Fruit fly (Drosophila melanogaster) whole organism, embryonic: ENCODE data around the gene Sec22.
A peak's percentile ranks its signal among the peaks of the same experiment; 100 is the strongest.

Experiments used
- Asciz ChIP-seq: fragments of 200-800 bp; sonication (Bioruptor generic); optimal IDR thresholded peaks from 2 replicates; lab custom pipeline; 2017; ENCODE audit warnings: missing biosample characterization, mild to moderate bottlenecking, missing genetic modification characterization, missing genetic modification reagents
- Atf-2 ChIP-seq: fragments of 200-800 bp; sonication (Bioruptor generic); optimal IDR thresholded peaks from 2 replicates; lab custom pipeline; 2016; ENCODE audit warnings: missing biosample characterization, missing genetic modification characterization
- Awh ChIP-seq: fragments of 200-800 bp; sonication (Bioruptor generic); IDR thresholded peaks from 2 replicates; pipeline ENCODE4, ENCODE4 v1.3.6; 2022; ENCODE audit warnings: missing biosample characterization, missing genetic modification characterization
- CG10959 ChIP-seq: fragments of 200-800 bp; sonication (Bioruptor generic); IDR thresholded peaks from 2 replicates; pipeline ENCODE4 v1.3.6; 2022; ENCODE audit warnings: missing biosample characterization, missing genetic modification characterization
- CG11398 ChIP-seq: fragments of 200-800 bp; sonication (Bioruptor generic); optimal IDR thresholded peaks from 2 replicates; lab custom pipeline; 2016; ENCODE audit warnings: missing biosample characterization, missing genetic modification characterization
- CG12219 ChIP-seq: fragments of 200-800 bp; sonication (Bioruptor generic); optimal IDR thresholded peaks from 3 replicates; lab custom pipeline; 2018; ENCODE audit warnings: missing biosample characterization, mild to moderate bottlenecking, missing genetic modification characterization
- CG1603 ChIP-seq: fragments of 200-800 bp; sonication (Bioruptor generic); optimal IDR thresholded peaks from 2 replicates; lab custom pipeline; 2019; ENCODE audit warnings: missing biosample characterization, mild to moderate bottlenecking, missing genetic modification characterization, moderate library complexity
- CG17612 ChIP-seq: fragments of 200-800 bp; sonication (Bioruptor generic); IDR thresholded peaks from 2 replicates; pipeline ENCODE4 v1.3.6; 2022; ENCODE audit warnings: missing biosample characterization, missing genetic modification characterization
- CG17829 ChIP-seq: fragments of 200-800 bp; optimal IDR thresholded peaks from 2 replicates; lab custom pipeline; 2019; ENCODE audit warnings: missing biosample characterization, mild to moderate bottlenecking, missing genetic modification characterization, moderate library complexity
- CG18476 ChIP-seq: fragments of 200-800 bp; sonication (Bioruptor generic); optimal IDR thresholded peaks from 2 replicates; lab custom pipeline; 2016; ENCODE audit warnings: missing biosample characterization, mild to moderate bottlenecking, missing genetic modification characterization
- CG18599 ChIP-seq: fragments of 200-800 bp; sonication (Bioruptor generic); optimal IDR thresholded peaks from 3 replicates; lab custom pipeline; 2017; ENCODE audit warnings: missing biosample characterization, missing genetic modification characterization, mild to moderate bottlenecking, moderate library complexity, missing genetic modification reagents
- CG2120 ChIP-seq: fragments of 200-800 bp; sonication (Bioruptor generic); optimal IDR thresholded peaks from 3 replicates; lab custom pipeline; 2016; ENCODE audit warnings: missing biosample characterization, missing genetic modification characterization
- CG3163 ChIP-seq: fragments of 200-800 bp; sonication (Bioruptor generic); optimal IDR thresholded peaks from 3 replicates; lab custom pipeline; 2016; ENCODE audit warnings: missing biosample characterization, missing genetic modification characterization
- CG34422 ChIP-seq: fragments of 200-800 bp; sonication (Bioruptor generic); IDR thresholded peaks from 3 replicates; pipeline ENCODE4 v1.3.6; 2022; ENCODE audit warnings: missing biosample characterization, missing genetic modification characterization
- CG3995 ChIP-seq: fragments of 200-800 bp; sonication (Bioruptor generic); optimal IDR thresholded peaks from 3 replicates; lab custom pipeline; 2016; ENCODE audit warnings: missing biosample characterization, missing genetic modification characterization
- CG4617 ChIP-seq: fragments of 200-800 bp; sonication (Bioruptor generic); optimal IDR thresholded peaks from 3 replicates; lab custom pipeline; 2016; ENCODE audit warnings: missing biosample characterization, missing genetic modification characterization, borderline replicate concordance
- CG4707 ChIP-seq: fragments of 200-800 bp; sonication (Bioruptor generic); optimal IDR thresholded peaks from 2 replicates; lab custom pipeline; 2018; ENCODE audit warnings: missing biosample characterization, mild to moderate bottlenecking, missing genetic modification characterization, moderate library complexity
- CG5245 ChIP-seq: fragments of 200-800 bp; sonication (Bioruptor generic); optimal IDR thresholded peaks from 3 replicates; lab custom pipeline; 2016; ENCODE audit warnings: missing biosample characterization, missing genetic modification characterization
- CG6683 ChIP-seq: fragments of 200-800 bp; sonication (Bioruptor generic); optimal IDR thresholded peaks from 2 replicates; lab custom pipeline; 2017; ENCODE audit warnings: missing biosample characterization, mild to moderate bottlenecking, missing genetic modification characterization, missing genetic modification reagents
- CG9797 ChIP-seq: fragments of 200-800 bp; sonication (Bioruptor generic); optimal IDR thresholded peaks from 3 replicates; lab custom pipeline; 2018; ENCODE audit warnings: missing biosample characterization, mild to moderate bottlenecking, missing genetic modification characterization
- CoRest ChIP-seq: fragments of 200-800 bp; sonication (Bioruptor generic); optimal IDR thresholded peaks from 3 replicates; lab custom pipeline; 2018; ENCODE audit warnings: missing biosample characterization, mild to moderate bottlenecking, missing genetic modification characterization, moderate library complexity
- E2f2 ChIP-seq: fragments of 200-800 bp; sonication (Bioruptor generic); IDR thresholded peaks from 2 replicates; pipeline ENCODE4 v1.3.6; 2022; ENCODE audit warnings: missing biosample characterization, missing genetic modification characterization
- Fer1 ChIP-seq: fragments of 200-800 bp; sonication (Bioruptor generic); optimal IDR thresholded peaks from 2 replicates; lab custom pipeline; 2017; ENCODE audit warnings: missing biosample characterization, mild to moderate bottlenecking, missing genetic modification characterization
- HLH4C ChIP-seq: fragments of 200-800 bp; sonication (Bioruptor generic); IDR thresholded peaks from 3 replicates; pipeline ENCODE4 v1.3.6; 2022; ENCODE audit warnings: missing biosample characterization, missing genetic modification characterization; ENCODE audit not compliant: partially characterized antibody
- Hr39 ChIP-seq: fragments of >200 bp; optimal IDR thresholded peaks from 2 replicates; lab custom pipeline; 2017
- Lhr ChIP-seq: fragments of 200-800 bp; sonication (Bioruptor generic); optimal IDR thresholded peaks from 3 replicates; lab custom pipeline; 2017; ENCODE audit warnings: mild to moderate bottlenecking, missing biosample characterization, missing genetic modification reagents, missing genetic modification characterization
- Lpt ChIP-seq: fragments of >200 bp; optimal IDR thresholded peaks from 2 replicates; lab custom pipeline; 2018; ENCODE audit warnings: missing biosample characterization, missing genetic modification characterization
- Max ChIP-seq: fragments of 200-800 bp; sonication (Bioruptor generic); optimal IDR thresholded peaks from 2 replicates; lab custom pipeline; 2016; ENCODE audit warnings: missing biosample characterization, mild to moderate bottlenecking, missing genetic modification characterization
- Nf-YC ChIP-seq: fragments of 200-800 bp; optimal IDR thresholded peaks from 3 replicates; lab custom pipeline; 2019; ENCODE audit warnings: missing biosample characterization, mild to moderate bottlenecking, missing genetic modification characterization, moderate library complexity
- abd-A ChIP-seq: fragments of 200-800 bp; sonication (Bioruptor generic); optimal IDR thresholded peaks from 3 replicates; lab custom pipeline; 2019; ENCODE audit warnings: missing biosample characterization, mild to moderate bottlenecking, missing genetic modification characterization, moderate library complexity
- ac ChIP-seq: fragments of 200-800 bp; sonication (Bioruptor generic); optimal IDR thresholded peaks from 3 replicates; lab custom pipeline; 2017; ENCODE audit warnings: missing biosample characterization, mild to moderate bottlenecking, missing genetic modification characterization
- cato ChIP-seq: fragments of 200-800 bp; sonication (Bioruptor generic); optimal IDR thresholded peaks from 2 replicates; lab custom pipeline; 2016; ENCODE audit warnings: missing biosample characterization, missing genetic modification characterization, borderline replicate concordance
- crc ChIP-seq: fragments of 200-800 bp; sonication (Bioruptor generic); optimal IDR thresholded peaks from 2 replicates; lab custom pipeline; 2016; ENCODE audit warnings: missing biosample characterization, missing genetic modification characterization
- dm ChIP-seq: fragments of 200-800 bp; sonication (Bioruptor generic); optimal IDR thresholded peaks from 3 replicates; lab custom pipeline; 2016; ENCODE audit warnings: missing biosample characterization, missing genetic modification characterization
- dysf ChIP-seq: fragments of 200-800 bp; sonication (Bioruptor generic); IDR thresholded peaks from 3 replicates; pipeline ENCODE4 v1.3.6; 2022; ENCODE audit warnings: missing biosample characterization, missing genetic modification characterization
- gsb-n ChIP-seq: fragments of 200-800 bp; sonication (Bioruptor generic); optimal IDR thresholded peaks from 3 replicates; lab custom pipeline; 2018; ENCODE audit warnings: missing biosample characterization, mild to moderate bottlenecking, missing genetic modification characterization
- inv ChIP-seq: fragments of 200-800 bp; sonication (Bioruptor generic); IDR thresholded peaks from 2 replicates; pipeline ENCODE4 v1.3.6; 2022; ENCODE audit warnings: missing biosample characterization, missing genetic modification characterization; ENCODE audit not compliant: partially characterized antibody
- nau ChIP-seq: fragments of 200-800 bp; sonication (Bioruptor generic); optimal IDR thresholded peaks from 3 replicates; lab custom pipeline; 2017; ENCODE audit warnings: missing biosample characterization, mild to moderate bottlenecking, missing genetic modification characterization, missing genetic modification reagents
- psq ChIP-seq: fragments of 200-800 bp; sonication (Bioruptor generic); optimal IDR thresholded peaks from 2 replicates; lab custom pipeline; 2017; ENCODE audit warnings: missing biosample characterization, missing genetic modification characterization
- ro ChIP-seq: fragments of 200-800 bp; sonication (Bioruptor generic); IDR thresholded peaks from 2 replicates; pipeline ENCODE4 v1.3.6; 2022; ENCODE audit warnings: missing biosample characterization, missing genetic modification characterization
- scrt ChIP-seq: fragments of 200-800 bp; sonication (Bioruptor generic); optimal IDR thresholded peaks from 2 replicates; lab custom pipeline; 2018; ENCODE audit warnings: missing biosample characterization, mild to moderate bottlenecking, missing genetic modification characterization, moderate library complexity
- sisA ChIP-seq: fragments of 200-800 bp; sonication (Bioruptor generic); IDR thresholded peaks from 2 replicates; pipeline ENCODE4 v1.3.6; 2022; ENCODE audit warnings: missing biosample characterization, missing genetic modification characterization
- slbo ChIP-seq: fragments of 200-800 bp; sonication (Bioruptor generic); IDR thresholded peaks from 2 replicates; pipeline ENCODE4 v1.3.6; 2022; ENCODE audit warnings: missing biosample characterization, missing genetic modification characterization
- trem ChIP-seq: fragments of 200-800 bp; optimal IDR thresholded peaks from 3 replicates; lab custom pipeline; 2019; ENCODE audit warnings: missing biosample characterization, mild to moderate bottlenecking, missing genetic modification characterization, moderate library complexity
- unpg ChIP-seq: fragments of 200-800 bp; sonication (Bioruptor generic); optimal IDR thresholded peaks from 3 replicates; lab custom pipeline; 2018; ENCODE audit warnings: missing biosample characterization, mild to moderate bottlenecking, missing genetic modification characterization, moderate library complexity
- wdn ChIP-seq: fragments of 200-800 bp; sonication (Bioruptor generic); IDR thresholded peaks from 2 replicates; pipeline ENCODE4 v1.3.6; 2022; ENCODE audit warnings: missing biosample characterization, missing genetic modification characterization
- wor ChIP-seq: fragments of 200-800 bp; sonication (Bioruptor generic); IDR thresholded peaks from 2 replicates; pipeline ENCODE4 v1.3.6; 2022; ENCODE audit warnings: missing biosample characterization, missing genetic modification characterization
- zen ChIP-seq: fragments of 200-800 bp; sonication (Bioruptor generic); optimal IDR thresholded peaks from 3 replicates; lab custom pipeline; 2018; ENCODE audit warnings: missing biosample characterization, mild to moderate bottlenecking, missing genetic modification characterization, moderate library complexity
- zf30C ChIP-seq: fragments of 200-800 bp; sonication (Bioruptor generic); optimal IDR thresholded peaks from 3 replicates; lab custom pipeline; 2018; ENCODE audit warnings: missing biosample characterization, mild to moderate bottlenecking, missing genetic modification characterization
- zfh1 ChIP-seq: fragments of 200-800 bp; sonication (Bioruptor generic); IDR thresholded peaks from 3 replicates; pipeline ENCODE4 v1.3.6; 2022; ENCODE audit warnings: missing biosample characterization, missing genetic modification characterization

Gene Sec22

DNA sequence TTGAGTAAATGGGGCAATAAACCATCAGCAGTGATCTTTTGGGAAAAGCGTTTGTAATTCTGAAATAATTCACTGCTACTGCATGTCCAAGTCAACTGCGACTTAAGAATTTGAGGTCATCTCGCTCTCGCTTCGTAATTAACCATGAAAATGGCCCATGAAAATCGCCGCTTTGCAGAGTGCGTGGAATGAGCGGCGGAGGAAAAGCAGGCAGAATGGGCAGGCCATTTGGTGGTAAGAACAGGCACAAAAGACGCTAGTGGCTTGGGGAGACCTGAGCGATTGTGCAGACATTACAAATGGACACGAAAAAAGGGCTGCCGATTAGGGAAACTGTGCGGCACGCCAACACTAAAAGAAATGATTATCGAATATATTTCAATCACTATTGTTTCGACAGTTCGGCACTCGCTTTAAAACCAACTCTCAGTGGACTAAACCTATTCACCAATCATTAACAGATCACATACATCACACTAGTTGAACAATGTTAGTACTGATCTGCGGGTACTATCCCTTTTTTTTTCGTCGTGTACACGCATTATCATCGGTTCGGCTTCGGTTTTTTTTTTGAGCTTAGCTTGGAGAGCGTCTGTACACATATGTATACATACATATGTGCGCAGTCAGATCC is 34.3 kb upstream of the Sec22 start (continued):
- TF ChIP-seq scrt (GFP tag; lab: Kevin White, UChicago) (no peak), Hr39 (lab: Kevin White, UChicago) (no peak), wdn (GFP tag; lab: Robert Waterston, UW) (no peak), Nf-YC (no peak), dm (no peak), E2f2 (GFP tag; lab: Robert Waterston, UW) (no peak), ro (GFP tag; lab: Robert Waterston, UW) (no peak), Fer1 (no peak), nau (GFP tag; lab: Kevin White, UChicago) (no peak), CoRest (peak; percentile 11), CG3163 (no peak), dysf (peak; percentile 34; the same call in 1 of the 3 replicates), zen (tag; lab: Kevin White, UChicago) (peak; percentile 30), psq (GFP tag; lab: Kevin White, UChicago) (no peak), zfh1 (GFP tag; lab: Robert Waterston, UW) (peak; percentile 60; the same call in 1 of the 3 replicates), CG5245 (no peak), wor (GFP tag; lab: Robert Waterston, UW) (no peak), CG11398 (GFP tag; lab: Kevin White, UChicago) (no peak), cato (GFP tag; lab: Kevin White, UChicago) (no peak), slbo (no peak), CG2120 (no peak), sisA (GFP tag; lab: Robert Waterston, UW) (peak; percentile 55), CG10959 (GFP tag; lab: Robert Waterston, UW) (peak; percentile 41; the same call in 1 of the 2 replicates), HLH4C (GFP tag; lab: Robert Waterston, UW) (no peak), CG17829 (tag; lab: Kevin White, UChicago) (peak; percentile 1), CG18476 (GFP tag; lab: Kevin White, UChicago) (no peak), CG17612 (GFP tag; lab: Robert Waterston, UW) (no peak), gsb-n (tag; lab: Kevin White, UChicago) (peak; percentile 48), CG4617 (GFP tag; lab: Kevin White, UChicago) (no peak), trem (tag; lab: Kevin White, UChicago) (peak; percentile 21), Atf-2 (GFP tag; lab: Kevin White, UChicago) (peak; percentile 7), Lpt (GFP tag; lab: Kevin White, UChicago) (no peak), CG4707 (GFP tag; lab: Kevin White, UChicago) (no peak), Lhr (GFP tag; lab: Kevin White, UChicago) (no peak), CG12219 (GFP tag; lab: Kevin White, UChicago) (peak; percentile 19), ac (no peak), CG3995 (GFP tag; lab: Kevin White, UChicago) (no peak), abd-A (tag; lab: Kevin White, UChicago) (no peak), zf30C (peak; percentile 67), CG6683 (GFP tag; lab: Kevin White, UChicago) (no peak), Awh (GFP tag; lab: Robert Waterston, UW) (no peak), Asciz (GFP tag; lab: Kevin White, UChicago) (no peak), Max (GFP tag; lab: Kevin White, UChicago) (no peak), CG1603 (tag; lab: Kevin White, UChicago) (peak; percentile 76), inv (GFP tag; lab: Robert Waterston, UW) (no peak), CG9797 (GFP tag; lab: Kevin White, UChicago) (no peak), CG34422 (GFP tag; lab: Robert Waterston, UW) (peak; percentile 14; the same call in 1 of the 3 replicates), crc (GFP tag; lab: Kevin White, UChicago) (no peak), unpg (GFP tag; lab: Kevin White, UChicago) (peak; percentile 59), CG18599 (GFP tag; lab: Kevin White, UChicago) (peak; percentile 19)
